Worm (Caenorhabditis elegans): ENCODE data around the gene F55C5.10.

F55C5.10 gene

ce11 chrV:12320274-12320839 lies 37.1 kb downstream of the F55C5.10 start (continued):
- TF ChIP-seq ztf-7 (tag; optimal IDR thresholded peaks at IDR 0.05) (no peak), nhr-76 (tag; optimal IDR thresholded peaks at IDR 0.05) (no peak), Y5F2A.4 (GFP tag; optimal IDR thresholded peaks at IDR 0.05) (no peak), daf-12 (tag; optimal IDR thresholded peaks at IDR 0.05) (no peak), mep-1 (tag; optimal IDR thresholded peaks at IDR 0.05) (peak; percentile 6), mdl-1 (tag; optimal IDR thresholded peaks at IDR 0.05) (no peak), saeg-2 (GFP tag; IDR thresholded peaks at IDR 0.05) (no peak), skn-1 (tag; optimal IDR thresholded peaks at IDR 0.05) (no peak), spr-3 (GFP tag; optimal IDR thresholded peaks at IDR 0.05) (no peak), zfp-3 (GFP tag; conservative IDR thresholded peaks at IDR 0.05) (peak; percentile 42; the same call in 1 of the 2 replicates), D1046.2 (GFP tag; IDR thresholded peaks at IDR 0.05) (no peak), T26A8.4 (GFP tag; IDR thresholded peaks at IDR 0.05) (no peak), ceh-28 (tag; optimal IDR thresholded peaks at IDR 0.05) (no peak), snpc-4 (tag; optimal IDR thresholded peaks at IDR 0.05) (no peak), unc-39 (tag; optimal IDR thresholded peaks at IDR 0.05) (no peak), attf-4 (tag; optimal IDR thresholded peaks at IDR 0.05) (no peak), mxl-2 (GFP tag; conservative IDR thresholded peaks at IDR 0.05) (no peak), jun-1 (tag; optimal IDR thresholded peaks at IDR 0.05) (no peak), nhr-102 (tag; optimal IDR thresholded peaks at IDR 0.05) (peak; percentile 45), fkh-10 (GFP tag; optimal IDR thresholded peaks at IDR 0.05) (no peak), zip-11 (GFP tag; IDR thresholded peaks at IDR 0.05) (no peak), dmd-6 (GFP tag; IDR thresholded peaks at IDR 0.05) (no peak), nhr-28 (tag; optimal IDR thresholded peaks at IDR 0.05) (no peak), unc-62 (GFP tag; optimal IDR thresholded peaks at IDR 0.05 in 1 of 2) (no peak), unc-62 (tag; optimal IDR thresholded peaks at IDR 0.05) (no peak), fos-1 (tag; optimal IDR thresholded peaks at IDR 0.05) (no peak), snpc-1.2 (GFP tag; IDR thresholded peaks at IDR 0.05) (no peak; the same call in 1 of the 2 replicates), egl-43 (GFP tag; IDR thresholded peaks at IDR 0.05) (no peak), dmd-9 (GFP tag; IDR thresholded peaks at IDR 0.05) (no peak), nhr-42 (GFP tag; IDR thresholded peaks at IDR 0.05) (no peak), php-3 (GFP tag; IDR thresholded peaks at IDR 0.05) (no peak), egl-27 (tag; optimal IDR thresholded peaks at IDR 0.05) (no peak), arid-1 (GFP tag; conservative IDR thresholded peaks at IDR 0.05) (peak; percentile 32), pha-4 (GFP tag; IDR thresholded peaks at IDR 0.05) (no peak; the same call in 1 of the 2 replicates), pha-4 (tag; optimal IDR thresholded peaks at IDR 0.05) (no peak), R02D3.7 (tag; optimal IDR thresholded peaks at IDR 0.05) (no peak), tra-1 (GFP tag; IDR thresholded peaks at IDR 0.05) (no peak), Y105C5A.15 (GFP tag; IDR thresholded peaks at IDR 0.05) (no peak), lin-38 (GFP tag; IDR thresholded peaks at IDR 0.05) (0 out of 2 replicates have a peak, but pooled peaks have one; percentile 31), dve-1 (tag; optimal IDR thresholded peaks at IDR 0.05; ENCODE audit: insufficient read depth) (no peak), hlh-30 (tag; optimal IDR thresholded peaks at IDR 0.05; ENCODE audit: insufficient read depth) (no peak), Y75B8A.6 (GFP tag; IDR thresholded peaks at IDR 0.05) (no peak), nhr-237 (tag; optimal IDR thresholded peaks at IDR 0.05) (no peak), nhr-111 (GFP tag; optimal IDR thresholded peaks at IDR 0.05) (no peak), nhr-11 (tag; optimal IDR thresholded peaks at IDR 0.05) (no peak), daf-8 (GFP tag; IDR thresholded peaks at IDR 0.05) (no peak), lir-3 (tag; optimal IDR thresholded peaks at IDR 0.05) (no peak), sdz-12 (GFP tag; optimal IDR thresholded peaks at IDR 0.05) (peak; percentile 10), ceh-44 (GFP tag; IDR thresholded peaks at IDR 0.05) (no peak), daf-19 (GFP tag; conservative IDR thresholded peaks at IDR 0.05) (no peak), ceh-32 (tag; optimal IDR thresholded peaks at IDR 0.05; ENCODE audit: poor library complexity) (no peak), hlh-11 (tag; optimal IDR thresholded peaks at IDR 0.05) (no peak)
